Worm (Caenorhabditis elegans) whole organism, L4/young adult: Measurements from ENCODE around the gene sru-23.
"Not testable (repeated sequence)": the region's sequence is repeated elsewhere in the genome, so short reads cannot be mapped to it uniquely, and the experiment has no call there.

Experiments used
- W03F9.2 ChIP-seq: fragments of 150-350 bp; optimal IDR thresholded peaks from 2 replicates; lab custom pipeline; 2014; ENCODE audit warnings: missing biosample characterization, missing genetic modification characterization
- dao-5 ChIP-seq: sonication (generic microtip); optimal IDR thresholded peaks from 2 replicates; lab custom pipeline; 2016; ENCODE audit warnings: missing genotype, missing genetic modification characterization, moderate library complexity, missing compliant biosample characterization
- him-1 ChIP-seq: sonication (generic microtip); optimal IDR thresholded peaks from 2 replicates; lab custom pipeline; 2016; ENCODE audit warnings: missing genotype, missing genetic modification reagents, missing genetic modification characterization, missing compliant biosample characterization

DNA sequence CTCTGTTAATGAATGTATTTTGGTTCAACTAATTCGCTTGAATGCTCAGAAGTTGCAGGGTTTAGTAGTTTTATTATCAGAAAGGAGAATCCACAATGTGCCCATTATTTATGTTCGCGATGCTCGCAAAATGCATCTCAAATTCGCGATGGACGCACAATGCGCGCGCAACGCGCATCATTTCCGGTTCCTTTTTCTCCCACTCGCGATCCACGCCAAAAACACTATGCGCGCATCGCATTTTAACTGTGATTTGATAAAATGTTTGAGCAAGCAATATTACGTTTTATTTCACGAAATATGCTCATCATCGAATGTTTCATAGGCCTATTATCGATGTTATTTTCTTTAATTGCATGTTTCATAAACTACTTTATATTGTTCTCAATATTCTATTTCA, 42.5 kb downstream of the sru-23 start, which contains the start of gene srbc-77:
- TF ChIP-seq W03F9.2; him-1; dao-5 (tag; lab: Kevin White, UChicago): not testable (repeated sequence)
